Worm (Caenorhabditis elegans): ENCODE data around the gene kin-29.

DNA sequence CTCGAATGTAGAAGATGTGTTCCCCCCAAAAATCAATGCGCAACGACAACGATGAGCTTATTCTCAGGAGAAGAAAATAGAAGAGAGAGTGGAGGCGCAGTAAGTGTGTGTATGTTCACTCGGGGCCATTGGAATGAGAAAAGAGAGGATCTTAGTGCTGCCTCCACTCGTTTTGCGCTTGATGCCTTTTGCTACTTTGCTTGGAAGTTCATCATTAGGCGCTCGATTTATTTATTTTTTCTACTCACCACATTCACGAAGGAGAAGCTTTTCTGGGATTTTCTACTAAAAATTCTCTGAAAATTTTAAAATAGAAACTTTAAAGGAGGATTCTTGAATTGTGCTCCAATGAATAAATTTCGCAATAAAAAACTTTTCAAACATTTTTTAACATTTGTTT is 46.0 kb upstream of the kin-29 start, which contains the start of gene F52B10.3:
- TF ChIP-seq ama-1 (optimal IDR thresholded peaks at IDR 0.05): no peak
- TF ChIP-seq ama-1 (GFP tag; optimal IDR thresholded peaks at IDR 0.05): no peak
- TF ChIP-seq zfh-2 (GFP tag; conservative IDR thresholded peaks at IDR 0.05): no peak
- TF ChIP-seq ceh-91 (GFP tag; IDR thresholded peaks at IDR 0.05): no peak
- no peak for TF ChIP-seq lin-54 (GFP tag; optimal IDR thresholded peaks at IDR 0.05)
